Fruit fly (Drosophila melanogaster): ENCODE data around the gene CG32264.

CG32264 gene

dm6 chr3L:3806330-3806729 is at the start of gene CG32264, which contains the start of the genes ntc and IntS10 (continued):
- peak; percentile 80 for TF ChIP-seq CG10543 (GFP tag; optimal IDR thresholded peaks at IDR 0.05)
- no peak for TF ChIP-seq CG4360 (GFP tag; IDR thresholded peaks at IDR 0.05)
- TF ChIP-seq repo (GFP tag; optimal IDR thresholded peaks at IDR 0.05): peak; percentile 62
- peak; percentile 7 for TF ChIP-seq fd96Cb (tag; optimal IDR thresholded peaks at IDR 0.05)
- no peak for TF ChIP-seq abd-A (tag; optimal IDR thresholded peaks at IDR 0.05)
- no peak for TF ChIP-seq dimm (GFP tag; IDR thresholded peaks at IDR 0.05)
- TF ChIP-seq ci (GFP tag; IDR thresholded peaks at IDR 0.05): 0 out of 3 replicates have a peak, but pooled peaks have one; percentile 15
- 0 out of 2 replicates have a peak, but pooled peaks have one; percentile 20 for TF ChIP-seq H2.0 (GFP tag; IDR thresholded peaks at IDR 0.05)
- peak; percentile 73 for TF ChIP-seq CG8924 (tag; optimal IDR thresholded peaks at IDR 0.05)
- TF ChIP-seq gt (GFP tag; IDR thresholded peaks at IDR 0.05): no peak
- 0 out of 2 replicates have a peak, but pooled peaks have one; percentile 5 for TF ChIP-seq CG32772 (GFP tag; IDR thresholded peaks at IDR 0.05)
- peak; percentile 90 for TF ChIP-seq CG2120 (GFP tag; optimal IDR thresholded peaks at IDR 0.05)
- peak; percentile 63 for TF ChIP-seq jumu (GFP tag; optimal IDR thresholded peaks at IDR 0.05)
- peak; percentile 33 for TF ChIP-seq slou (GFP tag; optimal IDR thresholded peaks at IDR 0.05)
- peak; percentile 62 for TF ChIP-seq CG13894 (tag; optimal IDR thresholded peaks at IDR 0.05)
- TF ChIP-seq prd (optimal IDR thresholded peaks at IDR 0.05): no peak
- TF ChIP-seq prd (GFP tag; IDR thresholded peaks at IDR 0.05): peak; percentile 67
- TF ChIP-seq CG6765 (GFP tag; optimal IDR thresholded peaks at IDR 0.05): no peak
- TF ChIP-seq sna (GFP tag; IDR thresholded peaks at IDR 0.05; ENCODE audit: partially characterized antibody): peak; percentile 69
- no peak for TF ChIP-seq CG10565 (GFP tag; optimal IDR thresholded peaks at IDR 0.05)
- TF ChIP-seq CG12104 (GFP tag; optimal IDR thresholded peaks at IDR 0.05): peak; percentile 38
- no peak for TF ChIP-seq gsb-n (tag; optimal IDR thresholded peaks at IDR 0.05)
- TF ChIP-seq Fer1 (GFP tag; optimal IDR thresholded peaks at IDR 0.05): peak; percentile 72
- TF ChIP-seq pzg (GFP tag; optimal IDR thresholded peaks at IDR 0.05): peak; percentile 67
- peak; percentile 65 for TF ChIP-seq zen (tag; optimal IDR thresholded peaks at IDR 0.05)
- no peak for TF ChIP-seq grn (GFP tag; optimal IDR thresholded peaks at IDR 0.05)
- peak; percentile 74 for TF ChIP-seq bab2 (GFP tag; optimal IDR thresholded peaks at IDR 0.05)
- peak; percentile 14 for TF ChIP-seq psq (GFP tag; optimal IDR thresholded peaks at IDR 0.05)
- TF ChIP-seq pnt (GFP tag; optimal IDR thresholded peaks at IDR 0.05): peak; percentile 15
- TF ChIP-seq BtbVII (GFP tag; optimal IDR thresholded peaks at IDR 0.05): peak; percentile 19
- no peak for TF ChIP-seq CG5953 (GFP tag; IDR thresholded peaks at IDR 0.05)
- no peak for TF ChIP-seq sc (optimal IDR thresholded peaks at IDR 0.05)
- peak; percentile 9 for TF ChIP-seq sc (GFP tag; optimal IDR thresholded peaks at IDR 0.05)
- peak; percentile 82 for TF ChIP-seq B-H2 (GFP tag; optimal IDR thresholded peaks at IDR 0.05)
- peak in 1 of 2 experiments; percentile 63 for TF ChIP-seq bsh (GFP tag; optimal IDR thresholded peaks at IDR 0.05)
- TF ChIP-seq Ets97D (GFP tag; optimal IDR thresholded peaks at IDR 0.05): peak; percentile 69
- TF ChIP-seq ash1 (GFP tag; optimal IDR thresholded peaks at IDR 0.05): no peak
- TF ChIP-seq ap (GFP tag; IDR thresholded peaks at IDR 0.05): peak; percentile 21; the same call in 1 of the 2 replicates
- TF ChIP-seq CG1832 (GFP tag; optimal IDR thresholded peaks at IDR 0.05): no peak
- TF ChIP-seq CG7786 (GFP tag; optimal IDR thresholded peaks at IDR 0.05): peak; percentile 78
- peak; percentile 49 for TF ChIP-seq Mes4 (GFP tag; optimal IDR thresholded peaks at IDR 0.05)
- TF ChIP-seq CG7556 (GFP tag; optimal IDR thresholded peaks at IDR 0.05): peak; percentile 47
- TF ChIP-seq Side (GFP tag; optimal IDR thresholded peaks at IDR 0.05): peak; percentile 82
- TF ChIP-seq Fer3 (tag; optimal IDR thresholded peaks at IDR 0.05): peak; percentile 63
- no peak for TF ChIP-seq D (optimal IDR thresholded peaks at IDR 0.05)
- peak; percentile 7 for TF ChIP-seq D (GFP tag; optimal IDR thresholded peaks at IDR 0.05)
- no peak for TF ChIP-seq CG8765 (GFP tag; IDR thresholded peaks at IDR 0.05)
- TF ChIP-seq CG16813 (GFP tag; IDR thresholded peaks at IDR 0.05; ENCODE audit: partially characterized antibody): peak; percentile 42; the same call in 2 of the 3 replicates
- TF ChIP-seq tx (GFP tag; optimal IDR thresholded peaks at IDR 0.05): peak; percentile 78
- peak; percentile 81 for TF ChIP-seq HmgD (GFP tag; optimal IDR thresholded peaks at IDR 0.05)
- TF ChIP-seq mld (GFP tag; IDR thresholded peaks at IDR 0.05; ENCODE audit: partially characterized antibody): no peak
- TF ChIP-seq CG9215 (GFP tag; IDR thresholded peaks at IDR 0.05): peak; percentile 55
